Fruit fly (Drosophila melanogaster) whole organism, embryonic: ENCODE measurements around the gene lark.
A peak's percentile ranks its signal among the peaks of the same experiment; 100 is the strongest.

Experiments used
- Adf1 ChIP-seq: fragments of 200-800 bp; sonication (Bioruptor generic); IDR thresholded peaks from 2 replicates; pipeline ENCODE4 v1.3.6; 2022; ENCODE audit warnings: missing biosample characterization, missing genetic modification characterization
- BtbVII ChIP-seq: fragments of 200-800 bp; sonication (Bioruptor generic); optimal IDR thresholded peaks from 3 replicates; lab custom pipeline; 2017; ENCODE audit warnings: missing biosample characterization, mild to moderate bottlenecking, missing genetic modification characterization
- CG13123 ChIP-seq: fragments of 200-800 bp; sonication (Bioruptor generic); optimal IDR thresholded peaks from 2 replicates; lab custom pipeline; 2016; ENCODE audit warnings: missing biosample characterization, missing genetic modification characterization
- CG13624 ChIP-seq: fragments of 200-800 bp; sonication (Bioruptor generic); optimal IDR thresholded peaks from 2 replicates; lab custom pipeline; 2016; ENCODE audit warnings: missing biosample characterization, missing genetic modification characterization
- CG15514 ChIP-seq: fragments of 200-800 bp; sonication (Bioruptor generic); optimal IDR thresholded peaks from 3 replicates; lab custom pipeline; 2017; ENCODE audit warnings: missing biosample characterization, missing genetic modification characterization, mild to moderate bottlenecking, moderate library complexity, missing genetic modification reagents
- CG1647 ChIP-seq: fragments of 200-800 bp; sonication (Bioruptor generic); optimal IDR thresholded peaks from 3 replicates; lab custom pipeline; 2016; ENCODE audit warnings: missing biosample characterization, missing genetic modification characterization
- CG17328 ChIP-seq: fragments of 200-800 bp; sonication (Bioruptor generic); IDR thresholded peaks from 2 replicates; pipeline ENCODE4 v1.3.6; 2022; ENCODE audit warnings: missing biosample characterization, missing genetic modification characterization
- CG17568 ChIP-seq: fragments of 200-800 bp; sonication (Bioruptor generic); optimal IDR thresholded peaks from 2 replicates; lab custom pipeline; 2018; ENCODE audit warnings: missing biosample characterization, mild to moderate bottlenecking, missing genetic modification characterization, moderate library complexity
- CG2199 ChIP-seq: fragments of 200-800 bp; sonication (Bioruptor generic); IDR thresholded peaks from 3 replicates; pipeline ENCODE4 v1.3.6; 2022; ENCODE audit warnings: missing biosample characterization, missing genetic modification characterization
- CG31441 ChIP-seq: fragments of 200-800 bp; sonication (Bioruptor generic); IDR thresholded peaks from 2 replicates; pipeline ENCODE4 v1.3.6; 2022; ENCODE audit warnings: missing biosample characterization, missing genetic modification characterization
- CG34422 ChIP-seq: fragments of 200-800 bp; sonication (Bioruptor generic); IDR thresholded peaks from 3 replicates; pipeline ENCODE4 v1.3.6; 2022; ENCODE audit warnings: missing biosample characterization, missing genetic modification characterization
- CG4617 ChIP-seq: fragments of 200-800 bp; sonication (Bioruptor generic); optimal IDR thresholded peaks from 3 replicates; lab custom pipeline; 2016; ENCODE audit warnings: missing biosample characterization, missing genetic modification characterization, borderline replicate concordance
- CG4854 ChIP-seq: fragments of 200-800 bp; sonication (Bioruptor generic); optimal IDR thresholded peaks from 2 replicates; lab custom pipeline; 2016; ENCODE audit warnings: missing biosample characterization, missing genetic modification characterization, inconsistent platforms
- CG7357 ChIP-seq: fragments of 200-800 bp; sonication (Bioruptor generic); IDR thresholded peaks from 3 replicates; pipeline ENCODE4 v1.3.6; 2022; ENCODE audit warnings: missing biosample characterization, missing genetic modification characterization
- CG7372 ChIP-seq: fragments of 200-800 bp; sonication (Bioruptor generic); IDR thresholded peaks from 2 replicates; pipeline ENCODE4 v1.3.6; 2022; ENCODE audit warnings: missing biosample characterization, missing genetic modification characterization
- CG7987 ChIP-seq: fragments of 200-800 bp; sonication (Bioruptor generic); optimal IDR thresholded peaks from 2 replicates; lab custom pipeline; 2018; ENCODE audit warnings: missing biosample characterization, mild to moderate bottlenecking, missing genetic modification characterization, moderate library complexity
- CG8944 ChIP-seq: fragments of 200-800 bp; sonication (Bioruptor generic); optimal IDR thresholded peaks from 3 replicates; lab custom pipeline; 2016; ENCODE audit warnings: missing biosample characterization, missing genetic modification characterization
- CoRest ChIP-seq: fragments of 200-800 bp; sonication (Bioruptor generic); optimal IDR thresholded peaks from 3 replicates; lab custom pipeline; 2018; ENCODE audit warnings: missing biosample characterization, mild to moderate bottlenecking, missing genetic modification characterization, moderate library complexity
- D ChIP-seq, 2 experiments: fragments of 200-800 bp in 1 of 2; fragments of >200 bp in 1 of 2; sonication (Bioruptor generic) in 1 of 2; optimal IDR thresholded peaks; 2 replicates in 1 of 2; 3 replicates in 1 of 2; lab custom pipeline; 2017; ENCODE audit warnings: mild to moderate bottlenecking in 1 of 2, missing biosample characterization in 1 of 2, missing genetic modification characterization in 1 of 2, missing genetic modification reagents in 1 of 2
- Ets97D ChIP-seq: fragments of 200-800 bp; sonication (Bioruptor generic); optimal IDR thresholded peaks from 3 replicates; lab custom pipeline; 2016; ENCODE audit warnings: missing biosample characterization, missing genetic modification characterization
- HHEX ChIP-seq: fragments of 200-800 bp; sonication (Bioruptor generic); optimal IDR thresholded peaks from 3 replicates; lab custom pipeline; 2017; ENCODE audit warnings: missing biosample characterization, mild to moderate bottlenecking, missing genetic modification characterization, missing genetic modification reagents
- HLH3B ChIP-seq: fragments of 200-800 bp; sonication (Bioruptor generic); IDR thresholded peaks from 2 replicates; pipeline ENCODE4 v1.3.6; 2022; ENCODE audit warnings: missing biosample characterization, missing genetic modification characterization
- Med ChIP-seq: fragments of 200-800 bp; sonication (Bioruptor generic); peaks from one replicate; lab custom pipeline; 2016; ENCODE audit warnings: missing biosample characterization, missing genetic modification characterization, mild to moderate bottlenecking, inconsistent platforms, moderate library complexity
- Mes4 ChIP-seq: fragments of 200-800 bp; sonication (Bioruptor generic); optimal IDR thresholded peaks from 2 replicates; lab custom pipeline; 2016; ENCODE audit warnings: missing biosample characterization, missing genetic modification characterization
- Myb ChIP-seq: fragments of 200-800 bp; sonication (Bioruptor generic); optimal IDR thresholded peaks from 2 replicates; lab custom pipeline; 2016; ENCODE audit warnings: missing biosample characterization, missing genetic modification characterization
- Nf-YA ChIP-seq: fragments of 200-800 bp; sonication (Bioruptor generic); IDR thresholded peaks from 2 replicates; pipeline ENCODE4 v1.3.6; 2022; ENCODE audit warnings: missing biosample characterization, missing genetic modification characterization
- Opbp ChIP-seq: fragments of 200-800 bp; sonication (Bioruptor generic); IDR thresholded peaks from 3 replicates; pipeline ENCODE4 v1.3.6; 2022; ENCODE audit warnings: missing biosample characterization, missing genetic modification characterization; ENCODE audit not compliant: partially characterized antibody
- PHDP ChIP-seq: fragments of 200-800 bp; sonication (Bioruptor generic); optimal IDR thresholded peaks from 3 replicates; lab custom pipeline; 2018; ENCODE audit warnings: missing biosample characterization, mild to moderate bottlenecking, missing genetic modification characterization, moderate library complexity
- Pdp1 ChIP-seq, 2 experiments: fragments of 200-800 bp; sonication (Bioruptor generic); optimal IDR thresholded peaks; 3 replicates each; lab custom pipeline; 2016; ENCODE audit warnings: missing biosample characterization in 2 of 2, missing genetic modification characterization in 2 of 2, mild to moderate bottlenecking in 1 of 2, moderate library complexity in 1 of 2
- Sry-β ChIP-seq: fragments of 200-800 bp; sonication (Bioruptor generic); optimal IDR thresholded peaks from 2 replicates; lab custom pipeline; 2018; ENCODE audit warnings: missing biosample characterization, mild to moderate bottlenecking, missing genetic modification characterization, moderate library complexity
- Tbp ChIP-seq: fragments of >200 bp; optimal IDR thresholded peaks from 2 replicates; lab custom pipeline; 2018; ENCODE audit warnings: missing biosample characterization, missing genetic modification characterization
- Xrp1 ChIP-seq: fragments of 200-800 bp; sonication (Bioruptor generic); IDR thresholded peaks from 2 replicates; pipeline ENCODE4 v1.3.6; 2022; ENCODE audit warnings: missing biosample characterization, missing genetic modification characterization
- ap ChIP-seq: fragments of 200-800 bp; sonication (Bioruptor generic); IDR thresholded peaks from 2 replicates; pipeline ENCODE4 v1.3.6; 2022; ENCODE audit warnings: missing biosample characterization, missing genetic modification characterization
- ato ChIP-seq: fragments of 200-800 bp; sonication (Bioruptor generic); IDR thresholded peaks from 2 replicates; pipeline ENCODE4 v1.3.6; 2022; ENCODE audit warnings: missing biosample characterization, missing genetic modification characterization; ENCODE audit not compliant: partially characterized antibody
- cwo ChIP-seq: fragments of 200-800 bp; sonication (Bioruptor generic); optimal IDR thresholded peaks from 3 replicates; lab custom pipeline; 2017; ENCODE audit warnings: missing biosample characterization, missing genetic modification characterization, mild to moderate bottlenecking, moderate library complexity, missing genetic modification reagents
- dmrt99B ChIP-seq: fragments of 200-800 bp; sonication (Bioruptor generic); optimal IDR thresholded peaks from 2 replicates; lab custom pipeline; 2018; ENCODE audit warnings: missing biosample characterization, mild to moderate bottlenecking, missing genetic modification characterization, moderate library complexity
- fd96Cb ChIP-seq: fragments of 200-800 bp; sonication (Bioruptor generic); optimal IDR thresholded peaks from 2 replicates; lab custom pipeline; 2018; ENCODE audit warnings: missing biosample characterization, mild to moderate bottlenecking, missing genetic modification characterization, moderate library complexity
- fru ChIP-seq: fragments of >200 bp; optimal IDR thresholded peaks from 2 replicates; lab custom pipeline; 2017
- grn ChIP-seq: fragments of 200-800 bp; sonication (Bioruptor generic); optimal IDR thresholded peaks from 3 replicates; lab custom pipeline; 2017; ENCODE audit warnings: missing biosample characterization, missing genetic modification characterization
- hkb ChIP-seq, 2 experiments: fragments of 200-800 bp in 1 of 2; fragments of >200 bp in 1 of 2; sonication (Bioruptor generic) in 1 of 2; IDR thresholded peaks in 1 of 2; optimal IDR thresholded peaks in 1 of 2; 2 replicates each; pipeline versions ENCODE4 v1.3.6 to Lab custom; 2017 to 2022; ENCODE audit warnings: missing biosample characterization in 1 of 2, missing genetic modification characterization in 1 of 2
- ind ChIP-seq: fragments of 200-800 bp; sonication (Bioruptor generic); optimal IDR thresholded peaks from 3 replicates; lab custom pipeline; 2016; ENCODE audit warnings: missing biosample characterization, missing genetic modification characterization
- knrl ChIP-seq: fragments of 200-800 bp; sonication (Bioruptor generic); IDR thresholded peaks from 3 replicates; pipeline ENCODE4 v1.3.6; 2022; ENCODE audit warnings: missing biosample characterization, missing genetic modification characterization; ENCODE audit not compliant: partially characterized antibody
- lola ChIP-seq, 3 experiments: fragments of >200 bp in 2 of 3; fragments of 200-800 bp in 1 of 3; sonication (Bioruptor generic) in 1 of 3; optimal IDR thresholded peaks; 2 replicates each; lab custom pipeline; 2017 to 2019; ENCODE audit warnings: missing biosample characterization in 3 of 3, missing genetic modification characterization in 3 of 3, mild to moderate bottlenecking in 1 of 3, moderate library complexity in 1 of 3
- luna ChIP-seq: fragments of 200-800 bp; sonication (Bioruptor generic); optimal IDR thresholded peaks from 2 replicates; lab custom pipeline; 2016; ENCODE audit warnings: missing biosample characterization, missing genetic modification characterization
- oc ChIP-seq: fragments of 200-800 bp; sonication (Bioruptor generic); optimal IDR thresholded peaks from 2 replicates; lab custom pipeline; 2018; ENCODE audit warnings: missing biosample characterization, mild to moderate bottlenecking, missing genetic modification characterization, moderate library complexity
- ranshi ChIP-seq: fragments of 200-800 bp; sonication (Bioruptor generic); IDR thresholded peaks from 2 replicates; pipeline ENCODE4 v1.3.6; 2022; ENCODE audit warnings: missing biosample characterization, missing genetic modification characterization
- so ChIP-seq: fragments of 200-800 bp; sonication (Bioruptor generic); IDR thresholded peaks from 3 replicates; pipeline ENCODE4 v1.3.6; 2022; ENCODE audit warnings: missing biosample characterization, missing genetic modification characterization
- vfl ChIP-seq: fragments of 200-800 bp; sonication (Bioruptor generic); optimal IDR thresholded peaks from 2 replicates; lab custom pipeline; 2016; ENCODE audit warnings: missing biosample characterization, missing genetic modification characterization

lark gene

dm6 chr3L:7381359-7381976 lies 42.4 kb downstream of the lark start, which contains the start of the genes SMSr and smid (continued):
- TF ChIP-seq CG13123 (GFP tag; lab: Kevin White, UChicago) (peak; percentile 23), fru (lab: Kevin White, UChicago) (no peak), PHDP (peak; percentile 60), CG2199 (GFP tag; lab: Robert Waterston, UW) (no peak), HLH3B (GFP tag; lab: Robert Waterston, UW) (0 out of 2 replicates have a peak, but pooled peaks have one; percentile 22), CG13624 (GFP tag; lab: Kevin White, UChicago) (peak; percentile 43), Adf1 (GFP tag; lab: Robert Waterston, UW) (peak; percentile 43), luna (GFP tag; lab: Kevin White, UChicago) (no peak), CG17568 (GFP tag; lab: Kevin White, UChicago) (no peak), oc (tag; lab: Kevin White, UChicago) (no peak), CG7357 (GFP tag; lab: Robert Waterston, UW) (peak; percentile 99), CG4854 (GFP tag; lab: Kevin White, UChicago) (peak; percentile 52), Xrp1 (GFP tag; lab: Robert Waterston, UW) (peak; percentile 65), Sry-β (GFP tag; lab: Kevin White, UChicago) (peak; percentile 25), CG7372 (GFP tag; lab: Robert Waterston, UW) (peak; percentile 27), CG1647 (GFP tag; lab: Kevin White, UChicago) (no peak), D (optimal IDR thresholded peaks at IDR 0.05; lab: Kevin White, UChicago) (no peak), D (GFP tag; optimal IDR thresholded peaks at IDR 0.05; lab: Kevin White, UChicago) (peak; percentile 28), so (GFP tag; lab: Robert Waterston, UW) (no peak), Ets97D (GFP tag; lab: Kevin White, UChicago) (peak; percentile 70), fd96Cb (tag; lab: Kevin White, UChicago) (peak; percentile 39), ranshi (GFP tag; lab: Robert Waterston, UW) (0 out of 2 replicates have a peak, but pooled peaks have one; percentile 32), Myb (peak; percentile 24), cwo (peak; percentile 26), CG17328 (0 out of 2 replicates have a peak, but pooled peaks have one; percentile 6), grn (GFP tag; lab: Kevin White, UChicago) (peak; percentile 49), Nf-YA (GFP tag; lab: Robert Waterston, UW) (0 out of 2 replicates have a peak, but pooled peaks have one; percentile 27), lola (GFP tag; optimal IDR thresholded peaks at IDR 0.05; lab: Kevin White, UChicago) (peak in 2 of 3 experiments; percentile 61 to 65), knrl (peak; percentile 93), CG15514 (GFP tag; lab: Kevin White, UChicago) (peak; percentile 62), CoRest (tag; lab: Kevin White, UChicago) (peak; percentile 79), CG7987 (GFP tag; lab: Kevin White, UChicago) (peak; percentile 26), ato (GFP tag; lab: Robert Waterston, UW) (peak; percentile 65), Tbp (GFP tag; lab: Kevin White, UChicago) (no peak), Pdp1 (GFP tag; optimal IDR thresholded peaks at IDR 0.05; lab: Kevin White, UChicago) (peak; percentile 29 to 46), CG4617 (GFP tag; lab: Kevin White, UChicago) (peak; percentile 30), ind (GFP tag; lab: Kevin White, UChicago) (peak; percentile 58), CG34422 (GFP tag; lab: Robert Waterston, UW) (no peak), CG8944 (GFP tag; lab: Kevin White, UChicago) (peak; percentile 41), HHEX (GFP tag; lab: Kevin White, UChicago) (no peak), ap (GFP tag; lab: Robert Waterston, UW) (no peak), hkb (optimal IDR thresholded peaks at IDR 0.05; lab: Kevin White, UChicago) (peak; percentile 81), hkb (GFP tag; IDR thresholded peaks at IDR 0.05; lab: Robert Waterston, UW) (0 out of 2 replicates have a peak, but pooled peaks have one; percentile 19), Mes4 (GFP tag; lab: Kevin White, UChicago) (no peak), vfl (GFP tag; lab: Kevin White, UChicago) (peak; percentile 42), CG31441 (GFP tag; lab: Robert Waterston, UW) (peak; percentile 69), Opbp (GFP tag; lab: Robert Waterston, UW) (peak; percentile 66), BtbVII (GFP tag; lab: Kevin White, UChicago) (peak; percentile 36), dmrt99B (peak; percentile 49), Med (GFP tag; lab: Kevin White, UChicago) (peak; percentile 83)
